Worm (Caenorhabditis elegans): ENCODE data around the gene F10E9.3.

DNA sequence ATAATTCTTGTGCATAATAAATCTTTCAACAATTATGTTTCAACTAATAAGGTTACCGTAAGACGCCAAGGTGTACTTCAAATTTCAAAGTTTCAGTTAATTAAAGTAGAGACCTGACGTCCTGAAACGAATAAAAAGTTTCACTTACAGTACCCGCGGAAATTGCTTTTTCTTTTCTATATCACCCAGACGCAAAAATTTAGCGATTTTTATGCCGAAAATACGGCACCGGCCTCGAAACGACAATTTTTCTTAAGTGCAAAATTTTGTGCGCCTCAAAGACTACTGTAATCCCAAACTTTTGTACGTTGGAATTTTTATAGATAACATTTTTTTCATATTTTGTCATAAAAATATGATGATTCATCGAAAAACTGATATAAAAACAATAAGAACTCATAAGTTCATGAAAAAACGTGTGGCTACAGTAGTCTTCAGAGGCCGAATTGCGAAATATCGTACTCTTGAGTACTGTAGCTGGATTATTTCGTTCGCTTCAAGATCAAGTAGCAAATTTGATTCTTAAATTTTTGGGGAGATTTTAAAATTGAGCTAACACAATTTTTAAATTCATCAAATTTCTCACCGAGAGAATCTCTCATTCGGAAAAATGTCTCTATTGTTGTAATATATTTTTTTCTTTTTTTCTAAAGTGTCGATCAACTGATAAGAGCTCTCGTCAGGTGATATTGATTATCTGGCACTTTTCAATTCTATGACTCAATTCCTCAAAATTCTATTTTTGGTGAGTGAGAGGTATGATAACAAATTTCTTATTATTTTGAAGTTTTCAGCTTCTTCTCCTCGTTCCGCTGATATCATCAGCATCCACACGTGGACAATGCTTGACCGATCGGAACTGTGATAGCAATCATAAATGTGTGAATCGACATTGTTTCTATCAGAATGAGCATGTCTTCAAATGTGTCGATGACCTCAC lies 15.0 kb downstream of the F10E9.3 start, which contains the start of gene ZC262.13:
- TF ChIP-seq hmg-4 (GFP tag; optimal IDR thresholded peaks at IDR 0.05), result no peak
- no peak for TF ChIP-seq ceh-36 (tag; optimal IDR thresholded peaks at IDR 0.05)
- TF ChIP-seq aly-1 (tag; optimal IDR thresholded peaks at IDR 0.05), result no peak
- TF ChIP-seq tbx-11 (GFP tag; IDR thresholded peaks at IDR 0.05), result no peak
- no peak for TF ChIP-seq ama-1 (optimal IDR thresholded peaks at IDR 0.05)
- no peak for TF ChIP-seq tra-4 (tag; optimal IDR thresholded peaks at IDR 0.05)
- no peak for TF ChIP-seq B0310.2 (tag; optimal IDR thresholded peaks at IDR 0.05)
- TF ChIP-seq pes-1 (GFP tag; IDR thresholded peaks at IDR 0.05), result no peak
- TF ChIP-seq tbx-37 (GFP tag; conservative IDR thresholded peaks at IDR 0.05), result no peak
- TF ChIP-seq ceh-13 (GFP tag; optimal IDR thresholded peaks at IDR 0.05), result no peak
- TF ChIP-seq F13C5.2 (tag; optimal IDR thresholded peaks at IDR 0.05), result no peak
- TF ChIP-seq flt-1 (GFP tag; IDR thresholded peaks at IDR 0.05), result no peak
- TF ChIP-seq sea-1 (GFP tag; conservative IDR thresholded peaks at IDR 0.05), result no peak
- no peak for TF ChIP-seq hmbx-1 (tag; optimal IDR thresholded peaks at IDR 0.05)
